Fruit fly (Drosophila melanogaster) S2 (cell line): ENCODE data around the gene ND-15.

Experiments used
- CG8478 ChIP-seq: fragments of >200 bp; optimal IDR thresholded peaks from 2 replicates; lab custom pipeline; 2018
- CTCF ChIP-seq, 2 experiments: fragments of >200 bp; optimal IDR thresholded peaks; 2 replicates each; lab custom pipeline; 2018

DNA sequence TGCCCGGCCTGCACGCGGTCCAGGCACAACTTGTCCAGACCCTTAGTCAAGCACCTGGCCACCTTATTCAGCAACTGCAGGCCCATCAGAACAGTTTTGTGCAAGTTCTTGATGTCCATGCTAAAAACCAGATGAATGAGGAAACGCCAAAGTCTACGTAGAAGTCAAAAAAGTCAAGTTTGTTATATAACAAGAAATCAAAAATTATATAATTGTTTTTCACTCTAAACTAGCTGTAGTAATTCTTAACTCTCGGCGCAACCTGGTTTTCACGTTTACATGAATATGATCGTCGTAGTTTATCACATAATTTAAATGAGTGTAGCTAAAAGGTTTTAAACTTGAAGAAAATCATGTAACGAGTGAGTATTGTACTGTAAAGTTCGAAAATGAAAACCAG is 90.0 kb downstream of the ND-15 start:
- no peak for TF ChIP-seq CTCF (optimal IDR thresholded peaks at IDR 0.05; lab: Kevin White, UChicago)
- no peak for TF ChIP-seq CG8478 (lab: Kevin White, UChicago)
